Worm (Caenorhabditis elegans): ENCODE results near the gene ZC317.6.
A peak's percentile ranks its signal among the peaks of the same experiment; 100 is the strongest.
"Not testable (repeated sequence)": the region's sequence is repeated elsewhere in the genome, so short reads cannot be mapped to it uniquely, and the experiment has no call there.

Gene ZC317.6

DNA sequence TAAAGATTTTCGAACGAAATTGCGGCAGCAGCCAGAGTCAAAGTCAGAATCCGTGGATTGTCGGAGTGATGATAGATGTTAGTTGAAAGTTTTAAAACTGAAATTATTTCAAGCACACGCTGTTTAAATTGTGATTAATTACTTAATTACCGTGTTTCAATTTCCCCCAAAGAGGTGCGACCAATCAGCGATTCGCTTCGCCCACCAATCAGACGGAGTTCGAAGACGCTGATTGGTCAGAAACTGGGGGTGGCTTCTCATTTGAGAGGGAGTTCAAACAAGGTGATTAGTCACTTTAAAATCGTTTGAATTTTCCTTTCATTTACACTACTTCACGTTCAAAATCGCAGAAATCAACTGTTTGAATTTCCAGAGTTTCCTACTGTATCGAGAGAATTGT lies 31.1 kb upstream of the ZC317.6 start:
- no peak for TF ChIP-seq med-1 (GFP tag; optimal IDR thresholded peaks at IDR 0.05; ENCODE audit: insufficient read depth)
- TF ChIP-seq ref-1 (GFP tag; conservative IDR thresholded peaks at IDR 0.05) = no peak
- TF ChIP-seq klf-2 (GFP tag; conservative IDR thresholded peaks at IDR 0.05) = no peak
- no peak for TF ChIP-seq T22C8.4 (GFP tag; IDR thresholded peaks at IDR 0.05)
- TF ChIP-seq tab-1 (GFP tag; IDR thresholded peaks at IDR 0.05) = no peak
- no peak for TF ChIP-seq flt-1 (GFP tag; IDR thresholded peaks at IDR 0.05)
- TF ChIP-seq ztf-29 (GFP tag; IDR thresholded peaks at IDR 0.05) = no peak
- TF ChIP-seq cog-1 (tag; optimal IDR thresholded peaks at IDR 0.05) = no peak
- TF ChIP-seq ztf-23 (GFP tag; IDR thresholded peaks at IDR 0.05) = no peak

DNA sequence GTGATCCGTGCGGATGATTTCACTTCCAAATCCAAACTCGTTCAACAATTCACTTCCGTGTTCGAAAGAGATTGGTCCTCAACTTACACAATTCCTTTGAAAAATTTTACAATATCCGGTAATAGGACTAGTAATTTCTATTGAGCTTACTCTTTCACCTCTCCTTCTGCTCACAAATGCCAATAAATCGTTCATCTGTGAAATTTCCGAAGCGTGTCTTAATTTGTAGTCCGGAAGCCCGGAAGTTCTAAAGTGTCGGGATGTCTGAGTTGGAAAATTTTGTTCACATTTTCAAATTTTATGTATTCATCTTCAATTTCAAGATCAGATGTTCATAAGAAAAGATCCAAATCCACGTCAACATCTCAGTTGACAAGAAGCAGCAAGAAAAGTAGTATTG lies 25.1 kb upstream of the ZC317.6 start, which contains the start of gene T05C3.2:
T05C3.2 (plus strand) TSS at position 301 of the 400 bp plus-strand sequence.
- TF ChIP-seq cog-1 (tag; optimal IDR thresholded peaks at IDR 0.05) = no peak
- TF ChIP-seq tab-1 (GFP tag; IDR thresholded peaks at IDR 0.05) = no peak
- no peak for TF ChIP-seq ztf-23 (GFP tag; IDR thresholded peaks at IDR 0.05)
- TF ChIP-seq T22C8.4 (GFP tag; IDR thresholded peaks at IDR 0.05) = no peak
- TF ChIP-seq ref-1 (GFP tag; conservative IDR thresholded peaks at IDR 0.05) = no peak
- no peak for TF ChIP-seq klf-2 (GFP tag; conservative IDR thresholded peaks at IDR 0.05)
- TF ChIP-seq flt-1 (GFP tag; IDR thresholded peaks at IDR 0.05) = no peak
- no peak for TF ChIP-seq ztf-29 (GFP tag; IDR thresholded peaks at IDR 0.05)
- TF ChIP-seq med-1 (GFP tag; optimal IDR thresholded peaks at IDR 0.05; ENCODE audit: insufficient read depth) = no peak

DNA sequence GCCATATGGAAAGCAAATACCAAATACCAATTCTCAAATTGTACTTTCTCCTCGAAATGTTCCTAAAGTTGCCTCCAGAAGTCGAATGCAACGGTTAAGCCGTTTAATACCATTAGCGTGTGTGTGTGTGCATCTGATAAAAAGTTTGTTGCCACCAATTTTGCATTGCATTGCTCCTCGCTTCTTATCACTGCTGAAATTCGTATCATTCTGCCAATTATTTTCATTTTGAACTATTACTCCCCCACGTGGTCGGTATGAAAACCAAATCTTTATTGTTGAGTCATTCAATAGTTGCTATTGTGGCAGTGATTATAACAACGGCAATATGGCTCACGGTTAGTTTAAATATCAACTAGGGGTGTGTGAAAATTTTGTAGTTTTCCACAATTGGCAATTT lies 21.8 kb upstream of the ZC317.6 start, which contains the start of gene T05C3.6:
T05C3.6 (plus strand) TSS at position 241 of the 400 bp plus-strand sequence.
- TF ChIP-seq med-1 (GFP tag; optimal IDR thresholded peaks at IDR 0.05; ENCODE audit: insufficient read depth) (no peak), T22C8.4 (GFP tag; IDR thresholded peaks at IDR 0.05) (no peak), ztf-29 (GFP tag; IDR thresholded peaks at IDR 0.05) (no peak), ztf-23 (GFP tag; IDR thresholded peaks at IDR 0.05) (no peak), klf-2 (GFP tag; conservative IDR thresholded peaks at IDR 0.05) (no peak), flt-1 (GFP tag; IDR thresholded peaks at IDR 0.05) (no peak), ref-1 (GFP tag; conservative IDR thresholded peaks at IDR 0.05) (no peak), cog-1 (tag; optimal IDR thresholded peaks at IDR 0.05) (no peak), tab-1 (GFP tag; IDR thresholded peaks at IDR 0.05) (no peak)

DNA sequence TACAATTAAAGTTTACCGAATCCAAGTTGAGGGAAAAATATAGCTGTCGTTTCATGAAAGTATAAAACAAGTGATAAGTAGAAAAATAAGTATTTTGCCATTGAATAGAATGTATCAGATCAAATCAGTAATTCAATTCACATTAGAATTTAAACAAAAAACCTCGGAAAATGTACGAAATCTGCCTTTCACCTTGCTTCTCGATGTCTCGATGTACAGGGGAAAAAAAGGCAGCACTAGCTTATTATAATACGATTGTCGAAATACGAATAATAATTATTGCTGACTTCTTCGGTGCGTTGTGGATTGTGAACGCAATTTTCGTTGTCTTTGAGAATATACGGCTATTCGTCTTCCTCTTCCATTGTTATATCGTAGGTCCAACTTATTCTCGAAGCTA lies 20.4 kb upstream of the ZC317.6 start, which contains the start of gene grl-18:
grl-18 (minus strand) TSS at position 101 of the 400 bp plus-strand sequence.
- TF ChIP-seq klf-2 (GFP tag; conservative IDR thresholded peaks at IDR 0.05) = no peak
- no peak for TF ChIP-seq med-1 (GFP tag; optimal IDR thresholded peaks at IDR 0.05; ENCODE audit: insufficient read depth)
- TF ChIP-seq ref-1 (GFP tag; conservative IDR thresholded peaks at IDR 0.05) = no peak
- no peak for TF ChIP-seq tab-1 (GFP tag; IDR thresholded peaks at IDR 0.05)
- no peak for TF ChIP-seq T22C8.4 (GFP tag; IDR thresholded peaks at IDR 0.05)
- TF ChIP-seq ztf-23 (GFP tag; IDR thresholded peaks at IDR 0.05) = no peak
- no peak for TF ChIP-seq ztf-29 (GFP tag; IDR thresholded peaks at IDR 0.05)
- TF ChIP-seq cog-1 (tag; optimal IDR thresholded peaks at IDR 0.05) = no peak
- no peak for TF ChIP-seq flt-1 (GFP tag; IDR thresholded peaks at IDR 0.05)

DNA sequence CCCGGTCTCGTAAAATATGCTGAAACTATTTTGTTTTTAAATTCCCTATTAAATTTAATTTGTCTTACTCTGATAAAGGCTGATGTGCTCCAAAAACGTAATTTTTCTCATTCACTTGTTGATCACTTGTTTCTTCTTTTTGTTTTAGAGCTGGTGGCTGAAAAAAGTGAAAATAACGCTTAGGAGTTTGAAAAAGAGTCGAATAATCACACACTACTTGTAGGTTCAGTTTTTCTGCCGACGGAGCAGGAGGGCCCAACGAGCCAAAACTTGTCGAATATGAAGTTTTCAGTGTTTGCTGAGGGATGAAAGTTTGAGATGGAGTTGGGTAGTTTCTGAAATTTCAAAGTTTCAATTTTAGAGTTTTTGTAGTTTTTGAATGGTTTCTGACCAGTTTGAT lies 18.8 kb upstream of the ZC317.6 start:
- TF ChIP-seq cog-1 (tag; optimal IDR thresholded peaks at IDR 0.05) (no peak), T22C8.4 (GFP tag; IDR thresholded peaks at IDR 0.05) (no peak), flt-1 (GFP tag; IDR thresholded peaks at IDR 0.05) (no peak), ztf-29 (GFP tag; IDR thresholded peaks at IDR 0.05) (no peak), tab-1 (GFP tag; IDR thresholded peaks at IDR 0.05) (no peak), klf-2 (GFP tag; conservative IDR thresholded peaks at IDR 0.05) (no peak), med-1 (GFP tag; optimal IDR thresholded peaks at IDR 0.05; ENCODE audit: insufficient read depth) (no peak), ztf-23 (GFP tag; IDR thresholded peaks at IDR 0.05) (no peak), ref-1 (GFP tag; conservative IDR thresholded peaks at IDR 0.05) (no peak)

DNA sequence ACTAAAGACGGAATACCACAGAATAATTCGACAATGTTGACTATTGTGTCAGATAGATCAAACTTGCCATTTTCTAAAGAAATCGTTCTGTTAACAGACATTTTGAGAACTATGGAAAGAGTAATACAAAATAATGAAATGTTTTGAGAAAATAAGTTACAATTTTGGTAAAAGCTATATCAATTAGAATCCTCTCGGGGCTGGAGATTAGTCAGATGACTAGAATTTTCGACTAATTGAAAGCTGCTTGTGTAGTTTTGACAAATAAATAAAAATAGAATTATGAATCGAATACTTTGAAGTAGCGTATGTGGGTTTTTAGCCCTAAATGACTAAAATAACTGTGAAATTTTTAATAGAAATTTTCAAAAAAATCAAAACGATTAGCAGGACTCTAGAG lies 16.5 kb upstream of the ZC317.6 start, which contains the start of gene srg-65:
srg-65 (minus strand) TSS at position 101 of the 400 bp plus-strand sequence.
- TF ChIP-seq ref-1 (GFP tag; conservative IDR thresholded peaks at IDR 0.05) (no peak), cog-1 (tag; optimal IDR thresholded peaks at IDR 0.05) (no peak), flt-1 (GFP tag; IDR thresholded peaks at IDR 0.05) (no peak), klf-2 (GFP tag; conservative IDR thresholded peaks at IDR 0.05) (no peak), tab-1 (GFP tag; IDR thresholded peaks at IDR 0.05) (no peak), T22C8.4 (GFP tag; IDR thresholded peaks at IDR 0.05) (no peak), ztf-29 (GFP tag; IDR thresholded peaks at IDR 0.05) (no peak), ztf-23 (GFP tag; IDR thresholded peaks at IDR 0.05) (no peak), med-1 (GFP tag; optimal IDR thresholded peaks at IDR 0.05; ENCODE audit: insufficient read depth) (no peak)

DNA sequence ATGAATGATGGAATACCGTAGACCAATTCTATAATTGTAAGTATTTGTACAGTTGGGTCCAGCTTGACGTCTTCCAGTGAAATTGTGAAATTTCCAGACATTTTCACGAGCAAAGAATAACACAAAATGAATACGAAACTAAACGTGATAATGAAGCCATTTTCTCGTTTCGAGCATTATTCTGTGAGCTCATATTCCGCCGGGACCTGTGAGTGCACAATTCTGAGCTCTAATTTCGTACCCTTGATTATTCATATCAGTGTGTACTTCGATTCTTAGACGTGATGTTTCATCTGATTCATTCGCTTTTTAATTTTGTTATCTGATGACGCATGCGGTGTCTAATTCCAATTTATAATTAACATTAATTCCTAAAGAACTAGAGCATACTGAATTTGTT lies 13.9 kb upstream of the ZC317.6 start, which contains the start of gene srg-66:
srg-66 (minus strand) TSS at position 101 of the 400 bp plus-strand sequence.
- no peak for TF ChIP-seq ref-1 (GFP tag; conservative IDR thresholded peaks at IDR 0.05)
- TF ChIP-seq cog-1 (tag; optimal IDR thresholded peaks at IDR 0.05) = no peak
- TF ChIP-seq tab-1 (GFP tag; IDR thresholded peaks at IDR 0.05) = no peak

DNA sequence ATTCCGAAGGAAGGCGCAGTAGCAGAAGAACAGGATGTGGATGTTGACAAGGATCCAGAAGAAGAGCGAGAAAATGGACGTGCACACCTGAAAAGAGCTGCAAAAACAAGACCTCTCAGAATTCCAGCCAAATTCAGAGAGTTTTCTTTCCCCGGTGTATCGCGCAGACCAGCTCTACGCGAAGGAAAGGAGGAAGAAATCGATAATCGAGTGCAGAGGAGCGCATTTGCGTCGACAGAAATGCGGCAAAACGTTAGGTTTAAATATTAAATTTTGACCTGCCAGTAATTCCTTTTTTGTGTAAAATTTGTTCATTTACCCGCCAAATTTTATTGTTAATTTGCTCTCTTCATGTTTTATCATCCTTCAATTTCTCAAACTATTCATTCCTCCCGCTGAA lies 9.3 kb upstream of the ZC317.6 start:
- TF ChIP-seq T22C8.4 (GFP tag; IDR thresholded peaks at IDR 0.05) = peak; percentile 76
- no peak for TF ChIP-seq ref-1 (GFP tag; conservative IDR thresholded peaks at IDR 0.05)

DNA sequence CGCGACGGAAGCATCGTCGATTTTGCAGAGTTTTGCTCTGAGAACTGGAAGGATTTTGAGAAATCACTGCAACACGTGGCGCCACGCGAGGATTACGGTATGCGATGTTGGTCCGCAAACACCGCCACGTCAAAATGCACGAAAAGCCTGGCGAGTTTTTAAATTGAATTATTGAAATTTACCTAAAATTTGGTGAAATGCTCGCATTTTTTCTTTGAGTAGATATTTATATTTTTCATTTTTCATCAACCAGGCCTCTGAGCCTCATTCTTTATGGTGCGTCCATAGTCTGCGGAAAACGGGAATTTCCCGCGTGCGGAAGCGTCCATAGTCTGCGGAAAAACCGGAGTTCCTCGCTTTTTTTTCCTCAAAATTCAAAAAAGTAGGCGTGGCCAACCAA lies 2.5 kb upstream of the ZC317.6 start, which contains the start of gene ZC317.7:
ZC317.7 (minus strand) TSS at position 101 of the 400 bp plus-strand sequence.
- TF ChIP-seq klf-2 (GFP tag; conservative IDR thresholded peaks at IDR 0.05); ztf-23 (GFP tag; IDR thresholded peaks at IDR 0.05); med-1 (GFP tag; optimal IDR thresholded peaks at IDR 0.05; ENCODE audit: insufficient read depth): not testable (repeated sequence)

DNA sequence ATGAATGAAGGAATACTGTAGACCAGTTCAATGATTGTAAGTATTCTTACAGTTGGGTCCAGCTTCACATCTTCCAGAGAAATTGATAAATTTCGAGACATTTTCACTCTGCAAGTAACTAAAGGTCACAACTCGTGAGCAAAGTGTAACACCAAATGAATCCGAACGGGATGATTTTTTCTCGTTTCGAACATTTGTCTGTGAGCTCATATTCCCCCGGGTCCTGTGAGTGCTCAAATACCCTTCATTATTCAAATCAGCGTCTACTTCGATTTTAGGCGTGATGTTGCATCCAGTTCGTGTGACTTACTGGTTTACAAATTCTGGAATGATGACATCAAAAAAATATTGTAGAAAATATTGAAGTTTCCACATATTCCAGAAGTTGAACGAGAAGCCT lies 3.1 kb downstream of the ZC317.6 start, which contains the start of gene srg-68:
srg-68 (minus strand) TSS at position 101 of the 400 bp plus-strand sequence.
- no peak for TF ChIP-seq ztf-29 (GFP tag; IDR thresholded peaks at IDR 0.05)
- no peak for TF ChIP-seq flt-1 (GFP tag; IDR thresholded peaks at IDR 0.05)
- TF ChIP-seq T22C8.4 (GFP tag; IDR thresholded peaks at IDR 0.05) = no peak
- TF ChIP-seq ref-1 (GFP tag; conservative IDR thresholded peaks at IDR 0.05) = no peak
- TF ChIP-seq ztf-23 (GFP tag; IDR thresholded peaks at IDR 0.05) = no peak
- no peak for TF ChIP-seq tab-1 (GFP tag; IDR thresholded peaks at IDR 0.05)
- no peak for TF ChIP-seq klf-2 (GFP tag; conservative IDR thresholded peaks at IDR 0.05)
- no peak for TF ChIP-seq cog-1 (tag; optimal IDR thresholded peaks at IDR 0.05)
- TF ChIP-seq med-1 (GFP tag; optimal IDR thresholded peaks at IDR 0.05; ENCODE audit: insufficient read depth) = no peak

Data from whole organism, midembryonic.